Fruit fly (Drosophila melanogaster) whole organism, embryonic: ENCODE measurements around the gene CG11309.

Source experiments
- C15 ChIP-seq: fragments of 200-800 bp; sonication (Bioruptor generic); IDR thresholded peaks from 3 replicates; pipeline ENCODE4 v1.3.6; 2022; ENCODE audit warnings: missing biosample characterization, missing genetic modification characterization
- CG14441 ChIP-seq: fragments of 200-800 bp; sonication (Bioruptor generic); IDR thresholded peaks from 2 replicates; pipeline ENCODE4 v1.3.6; 2022; ENCODE audit warnings: missing biosample characterization, missing genetic modification characterization
- CG15601 ChIP-seq: fragments of 200-800 bp; sonication (Bioruptor generic); optimal IDR thresholded peaks from 3 replicates; lab custom pipeline; 2019; ENCODE audit warnings: missing biosample characterization, mild to moderate bottlenecking, missing genetic modification characterization, moderate library complexity
- CG33213 ChIP-seq: fragments of 200-800 bp; sonication (Bioruptor generic); optimal IDR thresholded peaks from 3 replicates; lab custom pipeline; 2016; ENCODE audit warnings: missing biosample characterization, missing genetic modification characterization
- CG34376 ChIP-seq: fragments of 200-800 bp; sonication (Bioruptor generic); optimal IDR thresholded peaks from 2 replicates; lab custom pipeline; 2018; ENCODE audit warnings: missing biosample characterization, mild to moderate bottlenecking, missing genetic modification characterization
- CG7963 ChIP-seq: fragments of 200-800 bp; sonication (Bioruptor generic); IDR thresholded peaks from 3 replicates; pipeline ENCODE4 v1.3.6; 2022; ENCODE audit warnings: missing biosample characterization, missing genetic modification characterization; ENCODE audit not compliant: partially characterized antibody
- HLH3B ChIP-seq: fragments of 200-800 bp; sonication (Bioruptor generic); IDR thresholded peaks from 2 replicates; pipeline ENCODE4 v1.3.6; 2022; ENCODE audit warnings: missing biosample characterization, missing genetic modification characterization
- Hmr ChIP-seq: fragments of 200-800 bp; sonication (Bioruptor generic); optimal IDR thresholded peaks from 3 replicates; lab custom pipeline; 2017; ENCODE audit warnings: mild to moderate bottlenecking, missing biosample characterization, missing genetic modification reagents, missing genetic modification characterization
- chn ChIP-seq: fragments of 200-800 bp; sonication (Bioruptor generic); optimal IDR thresholded peaks from 2 replicates; lab custom pipeline; 2016; ENCODE audit warnings: missing biosample characterization, missing genetic modification characterization
- dmrt11E ChIP-seq: fragments of 200-800 bp; sonication (Bioruptor generic); optimal IDR thresholded peaks from 3 replicates; lab custom pipeline; 2018; ENCODE audit warnings: missing biosample characterization, mild to moderate bottlenecking, missing genetic modification characterization, moderate library complexity
- zfh1 ChIP-seq: fragments of 200-800 bp; sonication (Bioruptor generic); IDR thresholded peaks from 3 replicates; pipeline ENCODE4 v1.3.6; 2022; ENCODE audit warnings: missing biosample characterization, missing genetic modification characterization

dm6 chr3L:21284720-21285638 lies 19.5 kb downstream of the CG11309 start:
- TF ChIP-seq CG34376 (peak; percentile 97), CG15601 (tag; lab: Kevin White, UChicago) (no peak), Hmr (no peak), dmrt11E (tag; lab: Kevin White, UChicago) (no peak), CG14441 (GFP tag; lab: Robert Waterston, UW) (no peak), CG7963 (GFP tag; lab: Robert Waterston, UW) (no peak), HLH3B (GFP tag; lab: Robert Waterston, UW) (no peak), C15 (GFP tag; lab: Robert Waterston, UW) (no peak), CG33213 (GFP tag; lab: Kevin White, UChicago) (no peak), zfh1 (no peak), chn (GFP tag; lab: Kevin White, UChicago) (no peak)
